Worm (Caenorhabditis elegans) whole organism, young adult: ENCODE data around the gene Y75B8A.28.
A peak's percentile ranks its signal among the peaks of the same experiment; 100 is the strongest.

Experiments
- B0035.1 ChIP-seq: sonication (generic microtip); optimal IDR thresholded peaks from 2 replicates; lab custom pipeline; 2016; ENCODE audit warnings: missing genetic modification characterization, mild to moderate bottlenecking, missing compliant biosample characterization, missing genotype, missing genetic modification reagents
- B0261.1 ChIP-seq: sonication (generic microtip); optimal IDR thresholded peaks from 2 replicates; lab custom pipeline; 2016; ENCODE audit warnings: mild to moderate bottlenecking, missing genetic modification characterization, moderate library complexity, missing compliant biosample characterization
- B0336.3 ChIP-seq: fragments of 200-800 bp; sonication (Bioruptor generic); IDR thresholded peaks from 2 replicates; pipeline ENCODE4 v1.3.6; 2022; ENCODE audit warnings: missing genetic modification characterization, missing compliant biosample characterization
- C06A6.2 ChIP-seq: fragments of 200-800 bp; sonication (Bioruptor generic); conservative IDR thresholded peaks from 2 replicates; pipeline ENCODE4 v1.3.6; 2022; ENCODE audit warnings: missing genetic modification characterization, missing compliant biosample characterization
- F23B12.7 ChIP-seq: sonication (generic microtip); optimal IDR thresholded peaks from 2 replicates; lab custom pipeline; 2017; ENCODE audit warnings: missing genetic modification characterization, mild to moderate bottlenecking, missing compliant biosample characterization, antibody characterized with exemption, moderate library complexity; ENCODE audit not compliant: insufficient read depth
- F49E8.2 ChIP-seq: sonication (generic microtip); optimal IDR thresholded peaks from 3 replicates; lab custom pipeline; 2017; ENCODE audit warnings: missing genetic modification characterization, mild to moderate bottlenecking, missing compliant biosample characterization, antibody characterized with exemption, moderate library complexity; ENCODE audit not compliant: insufficient read depth
- F52B5.7 ChIP-seq: sonication (generic microtip); optimal IDR thresholded peaks from 2 replicates; lab custom pipeline; 2016; ENCODE audit warnings: mild to moderate bottlenecking, missing genetic modification characterization, missing compliant biosample characterization
- K11D2.4 ChIP-seq: fragments of 200-800 bp; sonication (Bioruptor generic); IDR thresholded peaks from 2 replicates; pipeline ENCODE4 v1.3.6; 2022; ENCODE audit warnings: missing genetic modification reagents, missing genetic modification characterization, missing compliant biosample characterization
- T07F8.4 ChIP-seq: sonication (generic microtip); optimal IDR thresholded peaks from 2 replicates; lab custom pipeline; 2016; ENCODE audit warnings: mild to moderate bottlenecking, missing genetic modification characterization, moderate library complexity, missing compliant biosample characterization
- T26A5.8 ChIP-seq: sonication (generic microtip); optimal IDR thresholded peaks from 2 replicates; lab custom pipeline; 2016; ENCODE audit warnings: missing genetic modification characterization, missing compliant biosample characterization
- Y53F4B.3 ChIP-seq: fragments of 200-800 bp; sonication (Bioruptor generic); IDR thresholded peaks from 2 replicates; pipeline ENCODE4 v1.3.6; 2022; ENCODE audit warnings: missing genetic modification reagents, missing genetic modification characterization, missing compliant biosample characterization
- Y53G8AR.9 ChIP-seq: fragments of 200-800 bp; sonication (Bioruptor generic); conservative IDR thresholded peaks from 2 replicates; pipeline ENCODE4 v1.3.6; 2022; ENCODE audit warnings: missing genetic modification reagents, missing genetic modification characterization, missing compliant biosample characterization
- Y67H2A.10 ChIP-seq: fragments of 200-800 bp; sonication (Bioruptor generic); conservative IDR thresholded peaks from 2 replicates; pipeline ENCODE4 v1.3.6; 2022; ENCODE audit warnings: missing genetic modification reagents, missing genetic modification characterization, missing compliant biosample characterization
- ama-1 ChIP-seq, 3 experiments: fragments of 150-350 bp in 1 of 3; sonication (generic microtip) in 2 of 3; optimal IDR thresholded peaks; 2 replicates each; lab custom pipeline; 2014 to 2018; ENCODE audit warnings: missing biosample characterization in 2 of 3, missing genetic modification characterization in 2 of 3, missing genetic modification reagents in 2 of 3
- attf-3 ChIP-seq: fragments of 200-800 bp; sonication (Bioruptor generic); conservative IDR thresholded peaks from 2 replicates; pipeline ENCODE4 v1.3.6; 2022; ENCODE audit warnings: missing genetic modification reagents, missing genetic modification characterization, missing compliant biosample characterization
- bed-1 ChIP-seq: fragments of 200-800 bp; sonication (Bioruptor generic); IDR thresholded peaks from 2 replicates; pipeline ENCODE4 v1.3.6; 2022; ENCODE audit warnings: missing genetic modification reagents, missing genetic modification characterization, missing compliant biosample characterization
- bed-2 ChIP-seq: fragments of 200-800 bp; sonication (Bioruptor generic); IDR thresholded peaks from 2 replicates; pipeline ENCODE4 v1.3.6; 2022; ENCODE audit warnings: missing genetic modification reagents, missing genetic modification characterization, missing compliant biosample characterization
- cebp-1 ChIP-seq, 2 experiments: fragments of 200-800 bp in 1 of 2; sonication (Bioruptor generic) in 1 of 2; sonication (generic microtip) in 1 of 2; IDR thresholded peaks in 1 of 2; optimal IDR thresholded peaks in 1 of 2; 2 replicates each; pipeline versions ENCODE4 v1.3.6 to Lab custom; 2017 to 2022; ENCODE audit warnings: missing compliant biosample characterization in 2 of 2, missing genetic modification characterization in 2 of 2, mild to moderate bottlenecking in 1 of 2, missing genetic modification reagents in 1 of 2, moderate library complexity in 1 of 2
- cebp-2 ChIP-seq: fragments of 200-800 bp; sonication (Bioruptor generic); IDR thresholded peaks from 2 replicates; pipeline ENCODE4 v1.3.6; 2022; ENCODE audit warnings: missing genetic modification characterization, missing compliant biosample characterization
- die-1 ChIP-seq: sonication (generic microtip); optimal IDR thresholded peaks from 2 replicates; lab custom pipeline; 2016; ENCODE audit warnings: missing genotype, mild to moderate bottlenecking, missing genetic modification characterization, missing compliant biosample characterization
- hmg-20 ChIP-seq: fragments of 200-800 bp; sonication (Bioruptor generic); IDR thresholded peaks from 2 replicates; pipeline ENCODE4 v1.3.6; 2022; ENCODE audit warnings: missing genetic modification reagents, missing genetic modification characterization, missing compliant biosample characterization
- let-607 ChIP-seq, 2 experiments: fragments of 200-800 bp in 1 of 2; sonication (Bioruptor generic) in 1 of 2; sonication (generic microtip) in 1 of 2; optimal IDR thresholded peaks; 2 replicates each; lab custom pipeline; 2016 to 2018; ENCODE audit warnings: mild to moderate bottlenecking in 2 of 2, missing compliant biosample characterization in 2 of 2, missing genetic modification characterization in 2 of 2, moderate library complexity in 2 of 2, missing genotype in 1 of 2
- madf-8 ChIP-seq: fragments of 200-800 bp; sonication (Bioruptor generic); conservative IDR thresholded peaks from 2 replicates; pipeline ENCODE4 v1.3.6; 2022; ENCODE audit warnings: missing genetic modification reagents, missing genetic modification characterization, missing compliant biosample characterization
- mel-28 ChIP-seq: sonication (generic microtip); optimal IDR thresholded peaks from 2 replicates; lab custom pipeline; 2016; ENCODE audit warnings: borderline replicate concordance, mild to moderate bottlenecking, missing genetic modification characterization, missing compliant biosample characterization
- nhr-90 ChIP-seq: sonication (generic microtip); optimal IDR thresholded peaks from 2 replicates; lab custom pipeline; 2016; ENCODE audit warnings: missing genotype, mild to moderate bottlenecking, missing genetic modification characterization, missing compliant biosample characterization
- pbrm-1 ChIP-seq: fragments of 200-800 bp; sonication (Bioruptor generic); IDR thresholded peaks from 2 replicates; pipeline ENCODE4 v1.3.6; 2022; ENCODE audit warnings: missing genetic modification reagents, missing genetic modification characterization, missing compliant biosample characterization
- pha-4 ChIP-seq: fragments of 150-350 bp; sonication (generic microtip); optimal IDR thresholded peaks from 2 replicates; lab custom pipeline; 2014; ENCODE audit warnings: missing biosample characterization, missing genetic modification reagents, missing genetic modification characterization
- rpc-1 ChIP-seq, 2 experiments: fragments of 150-350 bp in 1 of 2; sonication (generic microtip) in 1 of 2; optimal IDR thresholded peaks; 2 replicates each; lab custom pipeline; 2014 to 2018; ENCODE audit warnings: missing biosample characterization in 1 of 2, missing genetic modification characterization in 1 of 2, missing genetic modification reagents in 1 of 2, missing genotype in 1 of 2
- sea-2 ChIP-seq: fragments of 200-800 bp; sonication (Bioruptor generic); IDR thresholded peaks from 2 replicates; pipeline ENCODE4 v1.3.6; 2022; ENCODE audit warnings: missing genetic modification characterization, missing compliant biosample characterization
- snpc-1.3 ChIP-seq: sonication (generic microtip); optimal IDR thresholded peaks from 2 replicates; lab custom pipeline; 2017; ENCODE audit warnings: missing genetic modification characterization, mild to moderate bottlenecking, missing compliant biosample characterization, antibody characterized with exemption, moderate library complexity, missing genotype, missing genetic modification reagents; ENCODE audit not compliant: insufficient read depth
- snpc-4 ChIP-seq, 5 experiments: fragments of 150-350 bp in 1 of 5; sonication (generic microtip) in 4 of 5; optimal IDR thresholded peaks; 2 replicates each; lab custom pipeline; 2014 to 2018; ENCODE audit warnings: missing genetic modification characterization in 5 of 5, missing biosample characterization in 3 of 5, antibody characterized with exemption in 2 of 5, mild to moderate bottlenecking in 2 of 5, missing compliant biosample characterization in 2 of 5, missing genotype in 2 of 5, moderate library complexity in 2 of 5, missing genetic modification reagents in 1 of 5
- somi-1 ChIP-seq: fragments of 200-800 bp; sonication (Bioruptor generic); optimal IDR thresholded peaks from 2 replicates; lab custom pipeline; 2018; ENCODE audit warnings: mild to moderate bottlenecking, missing genetic modification characterization, missing compliant biosample characterization
- sptf-2 ChIP-seq: fragments of 200-800 bp; sonication (Bioruptor generic); optimal IDR thresholded peaks from 2 replicates; lab custom pipeline; 2018; ENCODE audit warnings: mild to moderate bottlenecking, missing genetic modification characterization, missing compliant biosample characterization
- tbx-9 ChIP-seq: sonication (generic microtip); optimal IDR thresholded peaks from 2 replicates; lab custom pipeline; 2016; ENCODE audit warnings: borderline replicate concordance, missing genetic modification characterization, inconsistent platforms, missing compliant biosample characterization
- tlf-1 ChIP-seq: fragments of 200-800 bp; sonication (Bioruptor generic); optimal IDR thresholded peaks from 2 replicates; lab custom pipeline; 2018; ENCODE audit warnings: mild to moderate bottlenecking, missing genetic modification characterization, missing compliant biosample characterization
- unc-62 ChIP-seq: fragments of 150-350 bp; optimal IDR thresholded peaks from 2 replicates; lab custom pipeline; 2014; ENCODE audit warnings: missing biosample characterization, missing genetic modification reagents, missing genetic modification characterization
- ztf-18 ChIP-seq: sonication (generic microtip); optimal IDR thresholded peaks from 2 replicates; lab custom pipeline; 2016; ENCODE audit warnings: missing genotype, mild to moderate bottlenecking, missing genetic modification characterization, missing compliant biosample characterization

Gene Y75B8A.28

DNA sequence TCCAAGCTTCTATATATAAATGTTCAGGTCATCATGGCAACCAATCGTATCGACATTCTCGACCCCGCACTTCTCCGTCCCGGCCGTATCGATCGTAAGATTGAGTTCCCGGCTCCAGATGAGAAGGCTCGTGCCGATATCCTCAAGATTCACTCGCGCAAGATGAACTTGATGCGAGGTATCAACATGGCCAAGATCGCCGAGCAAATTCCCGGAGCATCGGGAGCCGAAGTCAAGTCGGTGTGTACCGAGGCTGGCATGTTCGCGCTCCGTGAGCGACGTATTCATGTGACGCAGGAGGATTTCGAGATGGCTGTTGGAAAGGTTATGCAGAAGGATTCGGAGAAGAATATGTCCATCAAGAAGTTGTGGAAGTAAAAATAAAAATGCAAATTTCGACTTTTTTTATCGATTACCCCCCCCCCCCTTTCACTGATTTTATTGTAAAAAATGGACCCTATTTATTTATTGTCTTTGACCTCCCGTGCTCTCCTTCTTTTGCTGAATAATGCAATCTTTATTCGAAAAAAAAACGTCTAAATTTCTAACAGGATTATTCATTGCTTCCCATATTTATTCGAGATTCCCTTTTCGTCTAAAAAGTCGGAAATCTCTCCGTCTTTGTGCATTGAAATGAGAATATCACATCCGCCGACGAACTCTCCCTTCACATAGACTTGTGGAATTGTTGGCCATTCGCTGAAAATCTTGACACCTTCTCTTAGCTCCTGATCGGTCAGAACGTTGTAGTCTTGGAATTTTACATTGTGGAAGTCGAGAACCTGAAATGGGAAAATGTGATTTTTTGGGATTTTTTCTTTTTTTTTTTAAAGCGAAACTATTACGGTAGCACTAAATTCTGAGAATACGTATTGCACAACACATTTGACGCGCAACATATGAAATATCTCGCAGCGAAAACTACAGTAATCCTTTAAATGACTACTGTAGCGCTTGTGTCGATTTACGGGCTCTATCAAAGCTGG is 53.5 kb downstream of the Y75B8A.28 start (continued):
- TF ChIP-seq cebp-2 (GFP tag; lab: Robert Waterston, UW) = no peak
- TF ChIP-seq F23B12.7 (tag; lab: Kevin White, UChicago) = no peak
- no peak for TF ChIP-seq tlf-1 (GFP tag; lab: Kevin White, UChicago)
- no peak for TF ChIP-seq Y53F4B.3 (GFP tag; lab: Robert Waterston, UW)
- no peak for TF ChIP-seq somi-1 (GFP tag; lab: Kevin White, UChicago)
- no peak for TF ChIP-seq mel-28 (tag; lab: Kevin White, UChicago)
- TF ChIP-seq snpc-4 (GFP tag; optimal IDR thresholded peaks at IDR 0.05; lab: Kevin White, UChicago) = no peak
- TF ChIP-seq snpc-4 (tag; optimal IDR thresholded peaks at IDR 0.05; lab: Kevin White, UChicago) = no peak
- no peak for TF ChIP-seq nhr-90
- TF ChIP-seq pha-4 (tag; lab: Kevin White, UChicago) = no peak
- TF ChIP-seq B0261.1 (tag; lab: Kevin White, UChicago) = no peak
- no peak for TF ChIP-seq snpc-1.3 (tag; lab: Kevin White, UChicago)
- no peak for TF ChIP-seq hmg-20 (GFP tag; lab: Robert Waterston, UW)
- no peak for TF ChIP-seq C06A6.2 (GFP tag; lab: Robert Waterston, UW)
- no peak for TF ChIP-seq Y67H2A.10 (GFP tag; lab: Robert Waterston, UW)
- no peak for TF ChIP-seq cebp-1 (GFP tag; IDR thresholded peaks at IDR 0.05; lab: Robert Waterston, UW)
- peak; percentile 20 for TF ChIP-seq cebp-1 (tag; optimal IDR thresholded peaks at IDR 0.05; lab: Kevin White, UChicago)
- no peak for TF ChIP-seq B0035.1 (tag; lab: Kevin White, UChicago)
- no peak for TF ChIP-seq bed-2
- no peak for TF ChIP-seq rpc-1 (optimal IDR thresholded peaks at IDR 0.05; lab: Kevin White, UChicago)
- TF ChIP-seq rpc-1 (tag; optimal IDR thresholded peaks at IDR 0.05; lab: Kevin White, UChicago) = no peak
- peak; percentile 60 for TF ChIP-seq F49E8.2 (tag; lab: Kevin White, UChicago)
- TF ChIP-seq sptf-2 (GFP tag; lab: Kevin White, UChicago) = no peak
- peak; percentile 3 for TF ChIP-seq die-1

DNA sequence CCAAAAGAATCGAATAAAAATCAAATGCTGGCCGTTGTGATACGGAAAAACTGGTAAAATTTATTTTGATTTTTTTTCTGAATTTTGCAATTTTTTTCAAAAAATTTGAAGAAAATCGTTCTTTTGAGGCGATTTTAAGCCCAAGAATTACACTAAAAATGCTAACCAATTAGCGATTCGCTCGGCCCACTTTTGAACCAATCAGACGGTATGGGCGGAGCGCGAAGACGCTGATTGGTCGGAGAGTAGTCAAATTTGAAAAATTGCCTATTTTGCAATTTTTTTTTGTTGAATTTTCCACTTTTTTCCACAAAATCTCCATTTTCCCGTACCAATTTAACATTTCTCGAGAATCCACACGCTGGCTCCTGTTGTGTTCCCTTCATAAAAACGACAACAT is 54.4 kb downstream of the Y75B8A.28 start:
- no peak for TF ChIP-seq let-607 (tag; optimal IDR thresholded peaks at IDR 0.05; lab: Kevin White, UChicago)
- no peak for TF ChIP-seq pbrm-1
- TF ChIP-seq die-1 = no peak
- no peak for TF ChIP-seq tbx-9 (tag; lab: Kevin White, UChicago)
- TF ChIP-seq K11D2.4 (GFP tag; lab: Robert Waterston, UW) = no peak
- TF ChIP-seq B0336.3 (GFP tag; lab: Robert Waterston, UW) = no peak
- no peak for TF ChIP-seq sea-2 (GFP tag; lab: Robert Waterston, UW)
- no peak for TF ChIP-seq attf-3 (GFP tag; lab: Robert Waterston, UW)
- TF ChIP-seq mel-28 (tag; lab: Kevin White, UChicago) = no peak
- no peak for TF ChIP-seq T07F8.4 (tag; lab: Kevin White, UChicago)
- TF ChIP-seq Y53G8AR.9 (GFP tag; lab: Robert Waterston, UW) = no peak
- no peak for TF ChIP-seq snpc-4 (GFP tag; optimal IDR thresholded peaks at IDR 0.05; lab: Kevin White, UChicago)
- no peak for TF ChIP-seq snpc-4 (tag; optimal IDR thresholded peaks at IDR 0.05; lab: Kevin White, UChicago)
- TF ChIP-seq T26A5.8 (tag; lab: Kevin White, UChicago) = no peak
- TF ChIP-seq bed-1 (GFP tag; lab: Robert Waterston, UW) = no peak
- no peak for TF ChIP-seq madf-8 (GFP tag; lab: Robert Waterston, UW)
- no peak for TF ChIP-seq F52B5.7 (tag; lab: Kevin White, UChicago)
- TF ChIP-seq ztf-18 (tag; lab: Kevin White, UChicago) = no peak
- TF ChIP-seq unc-62 (GFP tag; lab: Kevin White, UChicago) = no peak
- no peak for TF ChIP-seq ama-1 (optimal IDR thresholded peaks at IDR 0.05; lab: Kevin White, UChicago)
- no peak for TF ChIP-seq ama-1 (GFP tag; optimal IDR thresholded peaks at IDR 0.05; lab: Kevin White, UChicago)
